Worm (Caenorhabditis elegans) whole organism, mixed stage, embryonic: ENCODE data around the gene gtf-2E1.
A peak's percentile ranks its signal among the peaks of the same experiment; 100 is the strongest.

Experiments
- bed-3 ChIP-seq: fragments of 200-800 bp; sonication (Bioruptor generic); optimal IDR thresholded peaks from 3 replicates; lab custom pipeline; 2018; ENCODE audit warnings: mild to moderate bottlenecking, missing genetic modification characterization, moderate library complexity, missing compliant biosample characterization
- blmp-1 ChIP-seq: fragments of 150-350 bp; optimal IDR thresholded peaks from 2 replicates; lab custom pipeline; 2014; ENCODE audit warnings: missing biosample characterization, missing genetic modification characterization
- ceh-43 ChIP-seq: fragments of 200-800 bp; sonication (Bioruptor generic); optimal IDR thresholded peaks from 2 replicates; lab custom pipeline; 2018; ENCODE audit warnings: mild to moderate bottlenecking, missing genetic modification characterization, moderate library complexity, missing compliant biosample characterization
- ceh-83 ChIP-seq: fragments of 200-800 bp; sonication (Bioruptor generic); optimal IDR thresholded peaks from 2 replicates; lab custom pipeline; 2018; ENCODE audit warnings: mild to moderate bottlenecking, missing genetic modification characterization, missing compliant biosample characterization
- ces-1 ChIP-seq: fragments of 150-350 bp; optimal IDR thresholded peaks from 2 replicates; lab custom pipeline; 2014; ENCODE audit warnings: missing biosample characterization, missing genetic modification reagents, missing genetic modification characterization
- cnd-1 ChIP-seq: fragments of 200-800 bp; sonication (Bioruptor generic); optimal IDR thresholded peaks from 2 replicates; lab custom pipeline; 2018; ENCODE audit warnings: mild to moderate bottlenecking, missing genetic modification characterization, missing compliant biosample characterization
- drap-1 ChIP-seq: fragments of 200-800 bp; sonication (Bioruptor generic); optimal IDR thresholded peaks from 3 replicates; lab custom pipeline; 2018; ENCODE audit warnings: mild to moderate bottlenecking, missing genetic modification characterization, missing compliant biosample characterization
- elt-1 ChIP-seq: sonication (generic microtip); optimal IDR thresholded peaks from 2 replicates; lab custom pipeline; 2017; ENCODE audit warnings: missing genetic modification characterization, mild to moderate bottlenecking, missing compliant biosample characterization, antibody characterized with exemption, moderate library complexity, borderline replicate concordance; ENCODE audit not compliant: insufficient read depth
- elt-3 ChIP-seq: fragments of 150-350 bp; optimal IDR thresholded peaks from 2 replicates; lab custom pipeline; 2014; ENCODE audit warnings: missing biosample characterization, missing genetic modification characterization
- ham-2 ChIP-seq: fragments of 200-800 bp; sonication (Bioruptor generic); optimal IDR thresholded peaks from 2 replicates; lab custom pipeline; 2018; ENCODE audit warnings: mild to moderate bottlenecking, missing genetic modification characterization, missing compliant biosample characterization
- hlh-1 ChIP-seq: fragments of 150-350 bp; optimal IDR thresholded peaks from 2 replicates; lab custom pipeline; 2014; ENCODE audit warnings: missing biosample characterization, missing genetic modification reagents, missing genetic modification characterization
- lin-13 ChIP-seq: fragments of 150-350 bp; optimal IDR thresholded peaks from 2 replicates; lab custom pipeline; 2014; ENCODE audit warnings: missing biosample characterization, missing genetic modification characterization
- lin-32 ChIP-seq: fragments of 200-800 bp; sonication (Bioruptor generic); optimal IDR thresholded peaks from 2 replicates; lab custom pipeline; 2018; ENCODE audit warnings: mild to moderate bottlenecking, missing genetic modification characterization, missing compliant biosample characterization
- lsy-2 ChIP-seq: fragments of 150-350 bp; optimal IDR thresholded peaks from 2 replicates; lab custom pipeline; 2014; ENCODE audit warnings: missing biosample characterization, missing genetic modification characterization
- mls-2 ChIP-seq: sonication (generic microtip); optimal IDR thresholded peaks from 2 replicates; lab custom pipeline; 2016; ENCODE audit warnings: mild to moderate bottlenecking, missing genetic modification characterization, moderate library complexity, missing compliant biosample characterization
- nhr-12 ChIP-seq: fragments of 150-350 bp; optimal IDR thresholded peaks from 2 replicates; lab custom pipeline; 2014; ENCODE audit warnings: missing biosample characterization, missing genetic modification characterization
- nhr-2 ChIP-seq: fragments of 150-350 bp; optimal IDR thresholded peaks from 2 replicates; lab custom pipeline; 2014; ENCODE audit warnings: missing biosample characterization, missing genetic modification characterization
- nhr-237 ChIP-seq: fragments of 150-350 bp; optimal IDR thresholded peaks from 2 replicates; lab custom pipeline; 2014; ENCODE audit warnings: missing biosample characterization, missing genetic modification characterization
- nhr-76 ChIP-seq: sonication (generic microtip); optimal IDR thresholded peaks from 2 replicates; lab custom pipeline; 2017; ENCODE audit warnings: missing biosample characterization, missing genetic modification characterization
- pha-4 ChIP-seq: fragments of 150-350 bp; optimal IDR thresholded peaks from 2 replicates; lab custom pipeline; 2018; ENCODE audit warnings: missing biosample characterization, missing genetic modification reagents, missing genetic modification characterization
- sem-2 ChIP-seq: fragments of 200-800 bp; sonication (Bioruptor generic); optimal IDR thresholded peaks from 2 replicates; lab custom pipeline; 2018; ENCODE audit warnings: mild to moderate bottlenecking, missing genetic modification characterization, missing compliant biosample characterization
- snpc-4 ChIP-seq: fragments of 150-350 bp; optimal IDR thresholded peaks from 2 replicates; lab custom pipeline; 2014; ENCODE audit warnings: missing biosample characterization, missing genetic modification characterization
- sptf-1 ChIP-seq: sonication (generic microtip); optimal IDR thresholded peaks from 2 replicates; lab custom pipeline; 2017; ENCODE audit warnings: mild to moderate bottlenecking, missing genetic modification characterization, moderate library complexity, missing compliant biosample characterization
- unc-39 ChIP-seq: fragments of 150-350 bp; optimal IDR thresholded peaks from 2 replicates; lab custom pipeline; 2014; ENCODE audit warnings: missing biosample characterization, missing genetic modification characterization
- unc-62 ChIP-seq: fragments of 150-350 bp; optimal IDR thresholded peaks from 2 replicates; lab custom pipeline; 2014; ENCODE audit warnings: missing biosample characterization, missing genetic modification reagents, missing genetic modification characterization
- zip-8 ChIP-seq: fragments of 150-350 bp; optimal IDR thresholded peaks from 2 replicates; lab custom pipeline; 2014; ENCODE audit warnings: missing biosample characterization, missing genetic modification characterization
- ztf-11 ChIP-seq: fragments of 150-350 bp; optimal IDR thresholded peaks from 2 replicates; lab custom pipeline; 2014; ENCODE audit warnings: missing biosample characterization, missing genetic modification characterization

Gene gtf-2E1

ce11 chrIV:17279592-17280440 lies 24.7 kb downstream of the gtf-2E1 start:
- TF ChIP-seq bed-3 (GFP tag; lab: Kevin White, UChicago) (no peak), unc-39 (no peak), lin-13 (tag; lab: Kevin White, UChicago) (no peak), ceh-83 (GFP tag; lab: Kevin White, UChicago) (no peak), ham-2 (GFP tag; lab: Kevin White, UChicago) (no peak), sem-2 (GFP tag; lab: Kevin White, UChicago) (no peak), mls-2 (tag; lab: Kevin White, UChicago) (no peak)
- TF ChIP-seq, all 35 proteins: peak for 0

ce11 chrIV:17280441-17280939 lies 25.4 kb downstream of the gtf-2E1 start:
- no peak for TF ChIP-seq nhr-2 (tag; lab: Kevin White, UChicago)
- TF ChIP-seq ceh-43 (GFP tag; lab: Kevin White, UChicago) = no peak
- no peak for TF ChIP-seq mls-2 (tag; lab: Kevin White, UChicago)
- no peak for TF ChIP-seq ceh-83 (GFP tag; lab: Kevin White, UChicago)
- no peak for TF ChIP-seq lin-32 (GFP tag; lab: Kevin White, UChicago)
- TF ChIP-seq elt-3 (tag; lab: Kevin White, UChicago) = no peak
- TF ChIP-seq unc-39 = no peak
- TF ChIP-seq hlh-1 (tag; lab: Kevin White, UChicago) = no peak
- no peak for TF ChIP-seq nhr-237
- TF ChIP-seq pha-4 (tag; lab: Kevin White, UChicago) = no peak
- TF ChIP-seq nhr-12 (tag; lab: Kevin White, UChicago) = no peak
- no peak for TF ChIP-seq cnd-1 (tag; lab: Kevin White, UChicago)
- no peak for TF ChIP-seq nhr-76 (tag; lab: Kevin White, UChicago)
- no peak for TF ChIP-seq unc-62 (GFP tag; lab: Kevin White, UChicago)
- no peak for TF ChIP-seq elt-1 (tag; lab: Kevin White, UChicago)
- no peak for TF ChIP-seq sptf-1 (tag; lab: Kevin White, UChicago)
- TF ChIP-seq snpc-4 = no peak
- TF ChIP-seq, all 35 proteins: peak for 0

- TF ChIP-seq ces-1 (GFP tag; lab: Kevin White, UChicago) = peak; percentile 22
- no peak for TF ChIP-seq elt-3 (tag; lab: Kevin White, UChicago)
Measured at ce11 chrIV:17281060-17282021, 26.2 kb downstream of the gtf-2E1 start.

- TF ChIP-seq zip-8 (tag; lab: Kevin White, UChicago) (no peak), blmp-1 (no peak), nhr-237 (no peak), ztf-11 (tag; lab: Kevin White, UChicago) (no peak), lsy-2 (tag; lab: Kevin White, UChicago) (no peak), mls-2 (tag; lab: Kevin White, UChicago) (no peak), ces-1 (GFP tag; lab: Kevin White, UChicago) (no peak), nhr-76 (tag; lab: Kevin White, UChicago) (no peak), hlh-1 (tag; lab: Kevin White, UChicago) (no peak), ceh-83 (GFP tag; lab: Kevin White, UChicago) (no peak), drap-1 (GFP tag; lab: Kevin White, UChicago) (no peak), bed-3 (GFP tag; lab: Kevin White, UChicago) (no peak), nhr-2 (tag; lab: Kevin White, UChicago) (no peak), cnd-1 (tag; lab: Kevin White, UChicago) (no peak)
Measured at ce11 chrIV:17284099-17284498, 29.0 kb downstream of the gtf-2E1 start, which contains the start of gene nra-1. Gene nra-1, minus strand, starts transcription at chrIV:17284199.

- TF ChIP-seq ceh-43 (GFP tag; lab: Kevin White, UChicago) = no peak
- no peak for TF ChIP-seq pha-4 (tag; lab: Kevin White, UChicago)
- peak; percentile 10 for TF ChIP-seq zip-8 (tag; lab: Kevin White, UChicago)
- TF ChIP-seq nhr-237 = no peak
- no peak for TF ChIP-seq elt-3 (tag; lab: Kevin White, UChicago)
- no peak for TF ChIP-seq elt-1 (tag; lab: Kevin White, UChicago)
- TF ChIP-seq ces-1 (GFP tag; lab: Kevin White, UChicago) = no peak
- TF ChIP-seq drap-1 (GFP tag; lab: Kevin White, UChicago) = no peak
- TF ChIP-seq unc-62 (GFP tag; lab: Kevin White, UChicago) = no peak
Measured at ce11 chrIV:17285263-17285662, 30.2 kb downstream of the gtf-2E1 start.
